Fruit fly (Drosophila melanogaster): ENCODE results near the gene CG12105.

CG12105 gene

DNA sequence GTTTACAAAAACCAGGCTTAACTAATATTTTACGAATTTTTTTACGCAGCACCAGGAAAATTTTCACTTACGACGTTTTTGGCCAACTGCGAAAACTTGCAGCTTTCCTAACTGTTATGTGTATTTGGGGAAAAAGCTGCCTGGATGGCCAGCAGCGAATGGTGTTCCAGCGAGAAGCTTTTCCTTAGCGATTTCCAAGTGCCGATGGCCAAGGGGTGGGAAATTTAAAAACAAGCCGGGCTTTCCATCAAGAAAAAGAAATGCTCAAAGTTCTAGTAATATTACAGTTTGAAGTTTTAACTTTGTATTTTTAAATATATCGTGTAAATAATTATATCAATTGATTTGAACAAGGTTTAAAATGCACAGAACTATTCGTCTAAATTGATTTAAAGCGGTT is 22.1 kb upstream of the CG12105 start, which contains the start of gene nSyb (continued):
- TF ChIP-seq kay (GFP tag; optimal IDR thresholded peaks at IDR 0.05) (no peak), CG9876 (GFP tag; optimal IDR thresholded peaks at IDR 0.05) (no peak), Dp (GFP tag; optimal IDR thresholded peaks at IDR 0.05) (peak; percentile 48), CG31388 (GFP tag; optimal IDR thresholded peaks at IDR 0.05) (no peak), CG8388 (GFP tag; optimal IDR thresholded peaks at IDR 0.05) (no peak), gem (tag; optimal IDR thresholded peaks at IDR 0.05) (no peak), Rfx (GFP tag; IDR thresholded peaks at IDR 0.05) (no peak), CG16779 (GFP tag; IDR thresholded peaks at IDR 0.05) (no peak), gfzf (GFP tag; optimal IDR thresholded peaks at IDR 0.05) (no peak), CG8944 (GFP tag; optimal IDR thresholded peaks at IDR 0.05) (no peak), Trl (optimal IDR thresholded peaks at IDR 0.05) (no peak), Trl (GFP tag; optimal IDR thresholded peaks at IDR 0.05) (no peak), CG1024 (GFP tag; IDR thresholded peaks at IDR 0.05) (no peak), bsh (GFP tag; optimal IDR thresholded peaks at IDR 0.05) (no peak), E2f2 (GFP tag; IDR thresholded peaks at IDR 0.05) (peak; percentile 44; the same call in 1 of the 2 replicates)

DNA sequence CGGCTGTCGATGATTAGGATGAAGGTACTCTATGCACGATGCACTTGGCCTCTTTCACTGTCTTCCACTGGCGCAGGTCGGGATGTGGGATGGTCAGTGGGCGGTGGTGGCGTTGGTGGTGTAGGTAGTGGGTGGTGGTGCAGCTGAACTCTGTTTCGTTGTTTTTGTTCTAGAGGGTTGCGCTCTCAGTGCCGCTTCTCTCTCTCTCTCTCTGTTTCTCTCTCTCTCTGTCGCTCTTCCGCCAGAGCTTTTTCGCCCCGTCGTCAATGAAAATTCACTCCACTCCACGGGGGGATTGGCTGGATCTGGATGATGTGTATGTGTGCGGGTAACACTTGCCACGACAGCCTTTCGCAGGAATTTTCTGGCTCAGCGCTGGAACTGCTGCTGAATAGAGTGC is 21.3 kb upstream of the CG12105 start:
- TF ChIP-seq Side (GFP tag; optimal IDR thresholded peaks at IDR 0.05) (no peak), CG5180 (GFP tag; optimal IDR thresholded peaks at IDR 0.05) (no peak), CG7271 (tag; optimal IDR thresholded peaks at IDR 0.05) (no peak), CG14710 (tag; optimal IDR thresholded peaks at IDR 0.05) (no peak), Dek (tag; optimal IDR thresholded peaks at IDR 0.05) (no peak), HHEX (GFP tag; optimal IDR thresholded peaks at IDR 0.05) (no peak), CG1832 (GFP tag; optimal IDR thresholded peaks at IDR 0.05) (peak; percentile 27), CG4820 (GFP tag; optimal IDR thresholded peaks at IDR 0.05) (no peak), sens-2 (GFP tag; IDR thresholded peaks at IDR 0.05) (no peak), fd96Cb (tag; optimal IDR thresholded peaks at IDR 0.05) (no peak), chinmo (GFP tag; IDR thresholded peaks at IDR 0.05; ENCODE audit: partially characterized antibody) (no peak), Six4 (GFP tag; optimal IDR thresholded peaks at IDR 0.05) (no peak), Aef1 (GFP tag; IDR thresholded peaks at IDR 0.05) (no peak), dysf (GFP tag; IDR thresholded peaks at IDR 0.05) (no peak), CG18011 (GFP tag; optimal IDR thresholded peaks at IDR 0.05) (no peak), pb (GFP tag; optimal IDR thresholded peaks at IDR 0.05) (no peak), seq (GFP tag; IDR thresholded peaks at IDR 0.05) (peak; percentile 37; the same call in 1 of the 2 replicates), ci (GFP tag; IDR thresholded peaks at IDR 0.05) (no peak), B-H2 (GFP tag; optimal IDR thresholded peaks at IDR 0.05) (no peak), h (optimal IDR thresholded peaks at IDR 0.05) (no peak), ERR (GFP tag; optimal IDR thresholded peaks at IDR 0.05) (no peak), Trl (optimal IDR thresholded peaks at IDR 0.05) (peak; percentile 55 to 76), Trl (GFP tag; optimal IDR thresholded peaks at IDR 0.05) (no peak), Elba2 (GFP tag; optimal IDR thresholded peaks at IDR 0.05) (peak; percentile 12), CG10979 (tag; optimal IDR thresholded peaks at IDR 0.05) (no peak), CG11696 (GFP tag; IDR thresholded peaks at IDR 0.05) (no peak), CG16813 (GFP tag; IDR thresholded peaks at IDR 0.05; ENCODE audit: partially characterized antibody) (no peak), CG9817 (tag; optimal IDR thresholded peaks at IDR 0.05) (no peak), CG11695 (GFP tag; IDR thresholded peaks at IDR 0.05) (no peak), Nf-YB (GFP tag; optimal IDR thresholded peaks at IDR 0.05) (no peak), Bdp1 (GFP tag; optimal IDR thresholded peaks at IDR 0.05) (no peak), Oli (tag; optimal IDR thresholded peaks at IDR 0.05) (no peak), z (GFP tag; IDR thresholded peaks at IDR 0.05) (0 out of 3 replicates have a peak, but pooled peaks have one; percentile 22), Chrac-16 (GFP tag; optimal IDR thresholded peaks at IDR 0.05) (no peak), CG42726 (GFP tag; IDR thresholded peaks at IDR 0.05; ENCODE audit: partially characterized antibody) (no peak), da (GFP tag; optimal IDR thresholded peaks at IDR 0.05) (no peak), ranshi (GFP tag; IDR thresholded peaks at IDR 0.05) (no peak), CG10209 (GFP tag; optimal IDR thresholded peaks at IDR 0.05) (no peak)
